Worm (Caenorhabditis elegans): Measurements from ENCODE around the gene C28H8.5.

C28H8.5 gene

DNA sequence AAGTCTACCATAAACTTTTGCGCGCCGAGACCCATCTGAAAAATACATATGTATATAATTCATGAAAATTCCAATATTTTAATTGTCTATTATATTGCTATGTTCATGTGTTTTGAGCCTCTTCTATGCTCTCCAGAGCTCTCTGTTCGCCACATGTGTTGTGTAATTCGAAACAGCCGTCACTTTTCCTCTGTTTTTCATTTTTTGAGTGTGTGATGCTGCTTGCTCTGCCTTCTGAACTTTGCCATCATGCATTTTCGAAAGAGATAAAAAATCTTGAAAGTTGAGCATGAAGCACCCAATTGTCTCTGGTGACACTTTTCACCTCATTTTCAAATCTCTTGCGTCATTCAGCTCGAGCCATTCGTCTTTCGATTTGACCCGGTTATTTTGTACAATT lies 11.8 kb upstream of the C28H8.5 start:
- TF ChIP-seq sem-4 (tag; optimal IDR thresholded peaks at IDR 0.05) (no peak), snpc-4 (tag; optimal IDR thresholded peaks at IDR 0.05) (no peak), zag-1 (tag; optimal IDR thresholded peaks at IDR 0.05) (no peak), nhr-129 (tag; optimal IDR thresholded peaks at IDR 0.05) (peak; percentile 67)

DNA sequence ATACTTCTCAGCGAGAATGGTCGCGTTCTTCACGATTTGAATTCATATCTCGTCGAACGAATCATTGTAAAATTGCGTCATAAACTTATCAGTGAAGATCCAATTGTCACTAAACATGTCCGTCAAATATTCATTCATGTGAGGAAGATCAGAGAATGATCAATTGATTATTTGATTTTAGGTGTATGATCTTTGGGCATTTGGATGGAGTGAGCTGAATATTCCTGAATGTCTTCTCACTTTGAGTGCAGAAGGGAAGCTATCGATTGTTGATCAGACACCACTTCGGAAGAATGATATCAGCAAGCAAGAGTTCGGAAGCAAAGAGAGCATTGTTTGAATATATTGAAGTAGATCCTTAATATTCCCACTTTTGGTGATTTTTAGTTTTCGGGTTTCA lies 9.8 kb upstream of the C28H8.5 start:
- TF ChIP-seq nhr-21 (tag; optimal IDR thresholded peaks at IDR 0.05), result peak; percentile 96
- TF ChIP-seq nhr-25 (tag; optimal IDR thresholded peaks at IDR 0.05), result peak; percentile 56
- no peak for TF ChIP-seq nhr-11 (tag; optimal IDR thresholded peaks at IDR 0.05)
- no peak for TF ChIP-seq alr-1 (tag; optimal IDR thresholded peaks at IDR 0.05)
- TF ChIP-seq mdl-1 (tag; optimal IDR thresholded peaks at IDR 0.05), result peak in 1 of 2 experiments; percentile 42
- TF ChIP-seq mbf-1 (tag; optimal IDR thresholded peaks at IDR 0.05), result no peak
- TF ChIP-seq elt-3 (tag; optimal IDR thresholded peaks at IDR 0.05), result no peak
- peak; percentile 34 for TF ChIP-seq skn-1 (tag; optimal IDR thresholded peaks at IDR 0.05)
- TF ChIP-seq ztf-4 (tag; optimal IDR thresholded peaks at IDR 0.05), result peak; percentile 57
- peak; percentile 42 for TF ChIP-seq fos-1 (tag; optimal IDR thresholded peaks at IDR 0.05)
- TF ChIP-seq sma-9 (GFP tag; optimal IDR thresholded peaks at IDR 0.05), result peak; percentile 74
- no peak for TF ChIP-seq sma-9 (tag; optimal IDR thresholded peaks at IDR 0.05)
- TF ChIP-seq lsy-2 (tag; optimal IDR thresholded peaks at IDR 0.05), result peak in 1 of 2 experiments; percentile 56
- TF ChIP-seq nhr-6 (tag; optimal IDR thresholded peaks at IDR 0.05), result peak; percentile 31
- TF ChIP-seq lin-13 (GFP tag; optimal IDR thresholded peaks at IDR 0.05), result peak; percentile 15
- peak; percentile 65 for TF ChIP-seq blmp-1 (tag; optimal IDR thresholded peaks at IDR 0.05; ENCODE audit: insufficient read depth)
- no peak for TF ChIP-seq unc-55 (GFP tag; optimal IDR thresholded peaks at IDR 0.05)
- peak; percentile 77 for TF ChIP-seq nhr-129 (tag; optimal IDR thresholded peaks at IDR 0.05)
- TF ChIP-seq egl-27 (tag; optimal IDR thresholded peaks at IDR 0.05), result no peak
- peak; percentile 34 for TF ChIP-seq unc-62 (GFP tag; optimal IDR thresholded peaks at IDR 0.05)
- TF ChIP-seq crh-2 (tag; optimal IDR thresholded peaks at IDR 0.05), result peak; percentile 71
- peak; percentile 68 for TF ChIP-seq gmeb-1 (tag; optimal IDR thresholded peaks at IDR 0.05)
- peak; percentile 79 for TF ChIP-seq sma-3 (GFP tag; optimal IDR thresholded peaks at IDR 0.05)
- peak; percentile 87 for TF ChIP-seq ama-1 (optimal IDR thresholded peaks at IDR 0.05)
- no peak for TF ChIP-seq elt-1 (tag; optimal IDR thresholded peaks at IDR 0.05)

DNA sequence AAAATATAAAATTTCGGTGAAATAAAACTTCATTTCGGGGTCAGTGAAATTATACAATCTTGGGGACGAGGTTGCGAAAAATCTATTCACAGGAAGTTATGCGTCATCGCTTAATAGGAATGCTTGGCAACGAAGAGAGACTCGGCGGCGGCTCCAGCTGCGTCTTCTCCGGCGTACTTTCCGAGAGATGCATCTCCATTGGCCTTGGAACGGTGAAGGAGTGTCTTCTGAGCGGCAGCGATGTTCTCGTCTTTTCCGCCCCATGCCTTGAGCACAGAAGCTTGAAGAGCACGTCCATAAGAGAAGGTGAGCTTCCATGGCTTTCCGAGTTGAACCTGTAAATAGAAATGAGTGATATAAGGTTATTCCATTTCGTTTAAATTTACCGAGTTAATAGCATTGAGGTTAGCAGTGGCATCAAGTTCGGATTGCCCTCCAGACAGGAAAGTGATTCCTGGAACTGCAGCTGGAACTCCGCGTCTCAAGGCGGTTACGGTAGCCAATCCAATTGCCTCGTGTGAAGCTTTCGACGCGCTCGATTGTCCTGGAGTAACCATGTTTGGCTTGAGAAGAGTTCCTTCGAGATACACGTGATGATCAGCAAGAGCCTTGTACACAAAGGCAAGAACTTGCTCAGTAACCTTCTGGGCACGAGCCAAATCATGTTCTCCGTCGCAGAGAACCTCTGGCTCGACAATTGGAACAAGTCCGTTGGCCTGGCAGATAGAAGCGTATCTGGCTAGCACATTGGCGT lies 9.3 kb upstream of the C28H8.5 start:
- no peak for TF ChIP-seq Y55F3AM.14 (GFP tag; optimal IDR thresholded peaks at IDR 0.05)
- TF ChIP-seq nhr-129 (tag; optimal IDR thresholded peaks at IDR 0.05), result peak; percentile 6
- TF ChIP-seq sma-3 (GFP tag; optimal IDR thresholded peaks at IDR 0.05), result no peak
- TF ChIP-seq ceh-82 (tag; optimal IDR thresholded peaks at IDR 0.05), result no peak

DNA sequence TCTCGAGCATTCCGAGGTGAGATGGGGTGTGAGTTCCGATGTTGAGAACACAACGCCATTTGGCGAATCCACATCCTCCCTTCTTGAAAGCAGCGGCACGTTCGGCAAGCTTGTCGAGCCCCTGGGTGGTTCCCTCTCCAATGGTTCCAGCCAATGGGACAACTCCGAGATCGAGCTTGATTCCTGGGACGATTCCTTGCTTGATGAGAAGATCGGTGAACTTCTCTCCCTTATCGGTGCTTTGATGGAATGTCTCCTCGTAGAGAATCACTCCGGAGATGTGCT lies 8.7 kb upstream of the C28H8.5 start:
- no peak for TF ChIP-seq Y55F3AM.14 (GFP tag; optimal IDR thresholded peaks at IDR 0.05)
- no peak for TF ChIP-seq gmeb-1 (tag; optimal IDR thresholded peaks at IDR 0.05)
- TF ChIP-seq nhr-12 (tag; optimal IDR thresholded peaks at IDR 0.05), result no peak
- TF ChIP-seq nhr-77 (tag; optimal IDR thresholded peaks at IDR 0.05), result no peak
- no peak for TF ChIP-seq mdl-1 (tag; optimal IDR thresholded peaks at IDR 0.05)
- no peak for TF ChIP-seq ceh-16 (tag; optimal IDR thresholded peaks at IDR 0.05)
- TF ChIP-seq mab-5 (tag; optimal IDR thresholded peaks at IDR 0.05), result no peak
- TF ChIP-seq nhr-11 (tag; optimal IDR thresholded peaks at IDR 0.05), result no peak
- TF ChIP-seq aly-2 (tag; optimal IDR thresholded peaks at IDR 0.05), result no peak
- no peak for TF ChIP-seq blmp-1 (tag; optimal IDR thresholded peaks at IDR 0.05; ENCODE audit: insufficient read depth)

DNA sequence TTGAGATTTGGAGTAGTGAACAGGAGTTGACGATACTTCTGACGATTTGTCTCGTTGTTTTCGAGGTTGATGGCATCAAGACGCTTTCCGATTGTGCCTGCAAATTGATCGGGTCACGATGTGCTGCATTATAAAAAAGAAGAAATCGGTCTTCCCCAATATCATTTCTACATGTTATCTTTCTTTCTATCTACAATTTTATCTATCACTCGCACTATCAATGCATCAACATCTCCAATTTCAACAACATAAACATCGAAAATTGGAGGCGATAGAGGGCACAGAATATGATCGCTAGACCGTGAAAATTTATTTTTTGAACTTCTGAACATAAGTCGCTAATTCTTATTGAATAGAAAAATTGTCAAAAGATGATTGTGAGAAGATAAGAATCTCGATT lies 8.4 kb upstream of the C28H8.5 start:
- TF ChIP-seq lin-13 (GFP tag; optimal IDR thresholded peaks at IDR 0.05), result peak; percentile 5
- TF ChIP-seq ztf-4 (tag; optimal IDR thresholded peaks at IDR 0.05), result no peak
- no peak for TF ChIP-seq nhr-10 (tag; optimal IDR thresholded peaks at IDR 0.05)
